Worm (Caenorhabditis elegans) whole organism, young adult: ENCODE data around the gene set-21.

Experiments used
- C06A6.2 ChIP-seq: fragments of 200-800 bp; sonication (Bioruptor generic); conservative IDR thresholded peaks from 2 replicates; pipeline ENCODE4 v1.3.6; 2022; ENCODE audit warnings: missing genetic modification characterization, missing compliant biosample characterization
- D2030.7 ChIP-seq: fragments of 200-800 bp; sonication (Bioruptor generic); IDR thresholded peaks from 2 replicates; pipeline ENCODE4 v1.3.6; 2022; ENCODE audit warnings: missing genetic modification reagents, missing genetic modification characterization, missing compliant biosample characterization
- F22D6.2 ChIP-seq: sonication (generic microtip); optimal IDR thresholded peaks from 2 replicates; lab custom pipeline; 2016; ENCODE audit warnings: mild to moderate bottlenecking, missing genetic modification characterization, missing compliant biosample characterization
- F49E8.2 ChIP-seq: sonication (generic microtip); optimal IDR thresholded peaks from 3 replicates; lab custom pipeline; 2017; ENCODE audit warnings: missing genetic modification characterization, mild to moderate bottlenecking, missing compliant biosample characterization, antibody characterized with exemption, moderate library complexity; ENCODE audit not compliant: insufficient read depth
- F55B11.4 ChIP-seq: sonication (generic microtip); optimal IDR thresholded peaks from 2 replicates; lab custom pipeline; 2016; ENCODE audit warnings: missing compliant biosample characterization, missing genetic modification characterization, borderline replicate concordance; ENCODE audit not compliant: insufficient read depth
- Y53G8AR.9 ChIP-seq: fragments of 200-800 bp; sonication (Bioruptor generic); conservative IDR thresholded peaks from 2 replicates; pipeline ENCODE4 v1.3.6; 2022; ENCODE audit warnings: missing genetic modification reagents, missing genetic modification characterization, missing compliant biosample characterization
- Y56A3A.18 ChIP-seq: fragments of 200-800 bp; sonication (Bioruptor generic); IDR thresholded peaks from 2 replicates; pipeline ENCODE4 v1.3.6; 2022; ENCODE audit warnings: missing genetic modification reagents, missing genetic modification characterization, missing compliant biosample characterization
- Y95B8A.8 ChIP-seq: fragments of 200-800 bp; sonication (Bioruptor generic); IDR thresholded peaks from 2 replicates; pipeline ENCODE4 v1.3.6; 2022; ENCODE audit warnings: missing genetic modification reagents, missing genetic modification characterization, missing compliant biosample characterization
- athp-1 ChIP-seq: sonication (generic microtip); optimal IDR thresholded peaks from 2 replicates; lab custom pipeline; 2017; ENCODE audit warnings: mild to moderate bottlenecking, missing genetic modification characterization, missing compliant biosample characterization
- attf-3 ChIP-seq: fragments of 200-800 bp; sonication (Bioruptor generic); conservative IDR thresholded peaks from 2 replicates; pipeline ENCODE4 v1.3.6; 2022; ENCODE audit warnings: missing genetic modification reagents, missing genetic modification characterization, missing compliant biosample characterization
- attf-5 ChIP-seq: fragments of 200-800 bp; sonication (Bioruptor generic); optimal IDR thresholded peaks from 2 replicates; lab custom pipeline; 2018; ENCODE audit warnings: mild to moderate bottlenecking, missing genetic modification characterization, missing compliant biosample characterization
- bed-2 ChIP-seq: fragments of 200-800 bp; sonication (Bioruptor generic); IDR thresholded peaks from 2 replicates; pipeline ENCODE4 v1.3.6; 2022; ENCODE audit warnings: missing genetic modification reagents, missing genetic modification characterization, missing compliant biosample characterization
- cebp-1 ChIP-seq, 2 experiments: fragments of 200-800 bp in 1 of 2; sonication (Bioruptor generic) in 1 of 2; sonication (generic microtip) in 1 of 2; IDR thresholded peaks in 1 of 2; optimal IDR thresholded peaks in 1 of 2; 2 replicates each; pipeline versions ENCODE4 v1.3.6 to Lab custom; 2017 to 2022; ENCODE audit warnings: missing compliant biosample characterization in 2 of 2, missing genetic modification characterization in 2 of 2, mild to moderate bottlenecking in 1 of 2, missing genetic modification reagents in 1 of 2, moderate library complexity in 1 of 2
- cebp-2 ChIP-seq: fragments of 200-800 bp; sonication (Bioruptor generic); IDR thresholded peaks from 2 replicates; pipeline ENCODE4 v1.3.6; 2022; ENCODE audit warnings: missing genetic modification characterization, missing compliant biosample characterization
- ceh-79 ChIP-seq: sonication (generic microtip); optimal IDR thresholded peaks from 2 replicates; lab custom pipeline; 2017; ENCODE audit warnings: mild to moderate bottlenecking, missing genetic modification characterization, missing compliant biosample characterization
- die-1 ChIP-seq: sonication (generic microtip); optimal IDR thresholded peaks from 2 replicates; lab custom pipeline; 2016; ENCODE audit warnings: missing genotype, mild to moderate bottlenecking, missing genetic modification characterization, missing compliant biosample characterization
- dox-1 ChIP-seq: fragments of 200-800 bp; sonication (Bioruptor generic); IDR thresholded peaks from 2 replicates; pipeline ENCODE4 v1.3.6; 2022; ENCODE audit warnings: missing genetic modification reagents, missing genetic modification characterization, missing compliant biosample characterization
- dpff-1 ChIP-seq: sonication (generic microtip); optimal IDR thresholded peaks from 2 replicates; lab custom pipeline; 2017; ENCODE audit warnings: mild to moderate bottlenecking, missing genetic modification characterization, missing compliant biosample characterization
- efl-1 ChIP-seq: fragments of 150-350 bp; optimal IDR thresholded peaks from 2 replicates; lab custom pipeline; 2014; ENCODE audit warnings: missing biosample characterization, missing genetic modification reagents, missing genetic modification characterization
- ets-4 ChIP-seq: fragments of 200-800 bp; sonication (Bioruptor generic); optimal IDR thresholded peaks from 2 replicates; lab custom pipeline; 2018; ENCODE audit warnings: mild to moderate bottlenecking, missing genetic modification characterization, missing compliant biosample characterization
- fkh-3 ChIP-seq: sonication (generic microtip); optimal IDR thresholded peaks from 2 replicates; lab custom pipeline; 2016; ENCODE audit warnings: mild to moderate bottlenecking, missing genetic modification characterization, missing compliant biosample characterization
- gei-17 ChIP-seq: fragments of 200-800 bp; sonication (Bioruptor generic); optimal IDR thresholded peaks from 2 replicates; lab custom pipeline; 2018; ENCODE audit warnings: mild to moderate bottlenecking, missing genetic modification characterization, missing compliant biosample characterization
- hlh-26 ChIP-seq: fragments of 200-800 bp; sonication (Bioruptor generic); conservative IDR thresholded peaks from 2 replicates; pipeline ENCODE4 v1.3.6; 2022; ENCODE audit warnings: missing genetic modification reagents, missing genetic modification characterization, missing compliant biosample characterization
- lin-54 ChIP-seq: fragments of 200-800 bp; sonication (Bioruptor generic); optimal IDR thresholded peaks from 2 replicates; lab custom pipeline; 2018; ENCODE audit warnings: mild to moderate bottlenecking, missing genetic modification characterization, missing compliant biosample characterization
- madf-10 ChIP-seq: sonication (generic microtip); optimal IDR thresholded peaks from 2 replicates; lab custom pipeline; 2016; ENCODE audit warnings: mild to moderate bottlenecking, missing genetic modification characterization, missing compliant biosample characterization
- madf-8 ChIP-seq: fragments of 200-800 bp; sonication (Bioruptor generic); conservative IDR thresholded peaks from 2 replicates; pipeline ENCODE4 v1.3.6; 2022; ENCODE audit warnings: missing genetic modification reagents, missing genetic modification characterization, missing compliant biosample characterization
- nfya-1 ChIP-seq: sonication (generic microtip); optimal IDR thresholded peaks from 2 replicates; lab custom pipeline; 2017; ENCODE audit warnings: antibody characterized with exemption, missing compliant biosample characterization, missing genetic modification characterization, borderline replicate concordance; ENCODE audit not compliant: insufficient read depth
- nfya-2 ChIP-seq: fragments of 200-800 bp; sonication (Bioruptor generic); IDR thresholded peaks from 2 replicates; pipeline ENCODE4 v1.3.6; 2022; ENCODE audit warnings: missing genetic modification reagents, missing genetic modification characterization, missing compliant biosample characterization
- nhr-120 ChIP-seq: fragments of 200-800 bp; sonication (Bioruptor generic); IDR thresholded peaks from 2 replicates; pipeline ENCODE4 v1.3.6; 2022; ENCODE audit warnings: missing genetic modification characterization, missing compliant biosample characterization
- nhr-179 ChIP-seq: sonication (generic microtip); optimal IDR thresholded peaks from 2 replicates; lab custom pipeline; 2016; ENCODE audit warnings: mild to moderate bottlenecking, missing genetic modification characterization, missing compliant biosample characterization
- rec-8 ChIP-seq, 2 experiments: sonication (generic microtip); optimal IDR thresholded peaks; 2 replicates each; lab custom pipeline; 2016; ENCODE audit warnings: mild to moderate bottlenecking in 2 of 2, missing genetic modification characterization in 2 of 2, missing genetic modification reagents in 2 of 2, missing genotype in 2 of 2, missing biosample characterization in 1 of 2, missing compliant biosample characterization in 1 of 2, moderate library complexity in 1 of 2
- rpc-1 ChIP-seq, 2 experiments: fragments of 150-350 bp in 1 of 2; sonication (generic microtip) in 1 of 2; optimal IDR thresholded peaks; 2 replicates each; lab custom pipeline; 2014 to 2018; ENCODE audit warnings: missing biosample characterization in 1 of 2, missing genetic modification characterization in 1 of 2, missing genetic modification reagents in 1 of 2, missing genotype in 1 of 2
- snpc-1.3 ChIP-seq: sonication (generic microtip); optimal IDR thresholded peaks from 2 replicates; lab custom pipeline; 2017; ENCODE audit warnings: missing genetic modification characterization, mild to moderate bottlenecking, missing compliant biosample characterization, antibody characterized with exemption, moderate library complexity, missing genotype, missing genetic modification reagents; ENCODE audit not compliant: insufficient read depth
- tbp1 ChIP-seq: fragments of 200-800 bp; sonication (Bioruptor generic); optimal IDR thresholded peaks from 2 replicates; lab custom pipeline; 2018; ENCODE audit warnings: mild to moderate bottlenecking, missing genetic modification characterization, missing compliant biosample characterization
- tlf-1 ChIP-seq: fragments of 200-800 bp; sonication (Bioruptor generic); optimal IDR thresholded peaks from 2 replicates; lab custom pipeline; 2018; ENCODE audit warnings: mild to moderate bottlenecking, missing genetic modification characterization, missing compliant biosample characterization
- unc-62 ChIP-seq: fragments of 150-350 bp; optimal IDR thresholded peaks from 2 replicates; lab custom pipeline; 2014; ENCODE audit warnings: missing biosample characterization, missing genetic modification reagents, missing genetic modification characterization
- ztf-18 ChIP-seq: sonication (generic microtip); optimal IDR thresholded peaks from 2 replicates; lab custom pipeline; 2016; ENCODE audit warnings: missing genotype, mild to moderate bottlenecking, missing genetic modification characterization, missing compliant biosample characterization
- ztf-26 ChIP-seq: sonication (generic microtip); optimal IDR thresholded peaks from 2 replicates; lab custom pipeline; 2017; ENCODE audit warnings: missing genetic modification characterization, missing compliant biosample characterization
- ztf-6 ChIP-seq: fragments of 200-800 bp; sonication (Bioruptor generic); IDR thresholded peaks from 2 replicates; pipeline ENCODE4 v1.3.6; 2022; ENCODE audit warnings: missing genetic modification reagents, missing genetic modification characterization, missing compliant biosample characterization

set-21 gene

ce11 chrIV:4360497-4360896 lies 30.1 kb upstream of the set-21 start, which contains the start of gene F55F10.1 (continued):
- TF ChIP-seq nfya-1, result no peak
- no peak for TF ChIP-seq dpff-1 (tag; lab: Kevin White, UChicago)
- TF ChIP-seq snpc-1.3 (tag; lab: Kevin White, UChicago), result no peak
- no peak for TF ChIP-seq ztf-6 (GFP tag; lab: Robert Waterston, UW)
- no peak for TF ChIP-seq F22D6.2
- TF ChIP-seq madf-8, result no peak
- TF ChIP-seq nfya-2 (GFP tag; lab: Robert Waterston, UW), result no peak
- TF ChIP-seq hlh-26, result no peak
- no peak for TF ChIP-seq gei-17 (GFP tag; lab: Kevin White, UChicago)
- TF ChIP-seq cebp-1 (GFP tag; IDR thresholded peaks at IDR 0.05; lab: Robert Waterston, UW), result no peak
- peak; percentile 58 for TF ChIP-seq cebp-1 (tag; optimal IDR thresholded peaks at IDR 0.05; lab: Kevin White, UChicago)
- TF ChIP-seq C06A6.2 (GFP tag; lab: Robert Waterston, UW), result peak; percentile 39; the same call in 1 of the 2 replicates
- no peak for TF ChIP-seq Y95B8A.8
- no peak for TF ChIP-seq unc-62 (GFP tag; lab: Kevin White, UChicago)
- no peak for TF ChIP-seq fkh-3 (tag; lab: Kevin White, UChicago)
- no peak for TF ChIP-seq tbp1
- TF ChIP-seq ztf-26 (tag; lab: Kevin White, UChicago), result no peak
- TF ChIP-seq rec-8 (tag; optimal IDR thresholded peaks at IDR 0.05; lab: Kevin White, UChicago), result no peak
- no peak for TF ChIP-seq ceh-79 (tag; lab: Kevin White, UChicago)
- peak; percentile 33; the same call in 1 of the 2 replicates for TF ChIP-seq D2030.7 (GFP tag; lab: Robert Waterston, UW)
- TF ChIP-seq F55B11.4 (tag; lab: Kevin White, UChicago), result no peak
- TF ChIP-seq efl-1 (GFP tag; lab: Kevin White, UChicago), result peak; percentile 12
- no peak for TF ChIP-seq cebp-2 (GFP tag; lab: Robert Waterston, UW)
- peak; percentile 12 for TF ChIP-seq attf-5 (GFP tag; lab: Kevin White, UChicago)
- no peak for TF ChIP-seq attf-3
- peak; percentile 67 for TF ChIP-seq lin-54
- TF ChIP-seq die-1 (tag; lab: Kevin White, UChicago), result no peak
- TF ChIP-seq nhr-179 (tag; lab: Kevin White, UChicago), result no peak
- TF ChIP-seq ets-4 (GFP tag; lab: Kevin White, UChicago), result no peak
- TF ChIP-seq ztf-18, result peak; percentile 94
- 0 out of 2 replicates have a peak, but pooled peaks have one; percentile 29 for TF ChIP-seq Y56A3A.18 (GFP tag; lab: Robert Waterston, UW)
- peak; percentile 51; the same call in 1 of the 2 replicates for TF ChIP-seq dox-1
- TF ChIP-seq F49E8.2, result no peak
- TF ChIP-seq nhr-120 (GFP tag; lab: Robert Waterston, UW), result no peak
- no peak for TF ChIP-seq madf-10 (tag; lab: Kevin White, UChicago)
- TF ChIP-seq rpc-1 (optimal IDR thresholded peaks at IDR 0.05; lab: Kevin White, UChicago), result no peak
- TF ChIP-seq rpc-1 (tag; optimal IDR thresholded peaks at IDR 0.05; lab: Kevin White, UChicago), result no peak
- TF ChIP-seq bed-2 (GFP tag; lab: Robert Waterston, UW), result no peak
- TF ChIP-seq athp-1 (tag; lab: Kevin White, UChicago), result no peak
- TF ChIP-seq tlf-1 (GFP tag; lab: Kevin White, UChicago), result no peak
- 0 out of 2 replicates have a peak, but pooled peaks have one; percentile 48 for TF ChIP-seq Y53G8AR.9 (GFP tag; lab: Robert Waterston, UW)
